Fruit fly (Drosophila melanogaster) whole organism, embryonic: ENCODE data around the gene Cyp303a1.

Experiments
- Atf6 ChIP-seq: fragments of 200-800 bp; sonication (Bioruptor generic); IDR thresholded peaks from 2 replicates; pipeline ENCODE4 v1.3.6; 2022; ENCODE audit warnings: missing biosample characterization, missing genetic modification characterization
- CG10274 ChIP-seq: fragments of 200-800 bp; sonication (Bioruptor generic); optimal IDR thresholded peaks from 3 replicates; lab custom pipeline; 2017; ENCODE audit warnings: missing biosample characterization, mild to moderate bottlenecking, missing genetic modification characterization
- CG10565 ChIP-seq: fragments of 200-800 bp; sonication (Bioruptor generic); optimal IDR thresholded peaks from 3 replicates; lab custom pipeline; 2016; ENCODE audit warnings: missing biosample characterization, mild to moderate bottlenecking, missing genetic modification characterization
- CG14014 ChIP-seq: fragments of 200-800 bp; sonication (Bioruptor generic); IDR thresholded peaks from 2 replicates; pipeline ENCODE4 v1.3.6; 2022; ENCODE audit warnings: missing biosample characterization, missing genetic modification characterization
- CG15479 ChIP-seq: fragments of 200-800 bp; sonication (Bioruptor generic); optimal IDR thresholded peaks from 3 replicates; lab custom pipeline; 2019; ENCODE audit warnings: missing biosample characterization, mild to moderate bottlenecking, missing genetic modification characterization, moderate library complexity
- CG16813 ChIP-seq: fragments of 200-800 bp; sonication (Bioruptor generic); IDR thresholded peaks from 3 replicates; pipeline ENCODE4 v1.3.6; 2022; ENCODE audit warnings: missing biosample characterization, missing genetic modification characterization; ENCODE audit not compliant: partially characterized antibody
- CG17186 ChIP-seq: fragments of 200-800 bp; sonication (Bioruptor generic); optimal IDR thresholded peaks from 3 replicates; lab custom pipeline; 2017; ENCODE audit warnings: missing biosample characterization, missing genetic modification reagents, missing genetic modification characterization
- CG2120 ChIP-seq: fragments of 200-800 bp; sonication (Bioruptor generic); optimal IDR thresholded peaks from 3 replicates; lab custom pipeline; 2016; ENCODE audit warnings: missing biosample characterization, missing genetic modification characterization
- CG2129 ChIP-seq: fragments of 200-800 bp; sonication (Bioruptor generic); IDR thresholded peaks from 2 replicates; pipeline ENCODE4 v1.3.6; 2022; ENCODE audit warnings: missing biosample characterization, missing genetic modification characterization; ENCODE audit not compliant: partially characterized antibody
- CG30403 ChIP-seq: fragments of 200-800 bp; sonication (Bioruptor generic); optimal IDR thresholded peaks from 3 replicates; lab custom pipeline; 2016; ENCODE audit warnings: missing biosample characterization, missing genetic modification characterization
- CG34376 ChIP-seq: fragments of 200-800 bp; sonication (Bioruptor generic); optimal IDR thresholded peaks from 2 replicates; lab custom pipeline; 2018; ENCODE audit warnings: missing biosample characterization, mild to moderate bottlenecking, missing genetic modification characterization
- CG4282 ChIP-seq: fragments of 200-800 bp; sonication (Bioruptor generic); optimal IDR thresholded peaks from 2 replicates; lab custom pipeline; 2016; ENCODE audit warnings: missing biosample characterization, missing genetic modification characterization
- CG8478 ChIP-seq: fragments of >200 bp; optimal IDR thresholded peaks from 2 replicates; lab custom pipeline; 2018
- CG9215 ChIP-seq: fragments of 200-800 bp; sonication (Bioruptor generic); IDR thresholded peaks from 2 replicates; pipeline ENCODE4 v1.3.6; 2022; ENCODE audit warnings: missing biosample characterization, missing genetic modification characterization
- CG9797 ChIP-seq: fragments of 200-800 bp; sonication (Bioruptor generic); optimal IDR thresholded peaks from 3 replicates; lab custom pipeline; 2018; ENCODE audit warnings: missing biosample characterization, mild to moderate bottlenecking, missing genetic modification characterization
- CG9817 ChIP-seq: fragments of 200-800 bp; sonication (Bioruptor generic); optimal IDR thresholded peaks from 2 replicates; lab custom pipeline; 2018; ENCODE audit warnings: missing biosample characterization, mild to moderate bottlenecking, missing genetic modification characterization, moderate library complexity
- Chrac-16 ChIP-seq: fragments of 200-800 bp; sonication (Bioruptor generic); optimal IDR thresholded peaks from 3 replicates; lab custom pipeline; 2016; ENCODE audit warnings: missing biosample characterization, missing genetic modification characterization
- ERR ChIP-seq: fragments of 200-800 bp; sonication (Bioruptor generic); optimal IDR thresholded peaks from 2 replicates; lab custom pipeline; 2016; ENCODE audit warnings: missing biosample characterization, missing genetic modification characterization
- Gug ChIP-seq: fragments of 200-800 bp; sonication (Bioruptor generic); IDR thresholded peaks from 4 replicates; pipeline ENCODE4 v1.3.6; 2022; ENCODE audit warnings: missing biosample characterization, missing genetic modification characterization
- HHEX ChIP-seq: fragments of 200-800 bp; sonication (Bioruptor generic); optimal IDR thresholded peaks from 3 replicates; lab custom pipeline; 2017; ENCODE audit warnings: missing biosample characterization, mild to moderate bottlenecking, missing genetic modification characterization, missing genetic modification reagents
- HmgD ChIP-seq: fragments of 200-800 bp; sonication (Bioruptor generic); optimal IDR thresholded peaks from 3 replicates; lab custom pipeline; 2016; ENCODE audit warnings: missing biosample characterization, missing genetic modification characterization
- Hmx ChIP-seq: fragments of 200-800 bp; sonication (Bioruptor generic); optimal IDR thresholded peaks from 2 replicates; lab custom pipeline; 2016; ENCODE audit warnings: missing biosample characterization, missing genetic modification characterization
- NfI ChIP-seq: fragments of 200-800 bp; sonication (Bioruptor generic); optimal IDR thresholded peaks from 3 replicates; lab custom pipeline; 2018; ENCODE audit warnings: missing biosample characterization, mild to moderate bottlenecking, missing genetic modification characterization, moderate library complexity
- Pdp1 ChIP-seq, 2 experiments: fragments of 200-800 bp; sonication (Bioruptor generic); optimal IDR thresholded peaks; 3 replicates each; lab custom pipeline; 2016; ENCODE audit warnings: missing biosample characterization in 2 of 2, missing genetic modification characterization in 2 of 2, mild to moderate bottlenecking in 1 of 2, moderate library complexity in 1 of 2
- Sry-β ChIP-seq: fragments of 200-800 bp; sonication (Bioruptor generic); optimal IDR thresholded peaks from 2 replicates; lab custom pipeline; 2018; ENCODE audit warnings: missing biosample characterization, mild to moderate bottlenecking, missing genetic modification characterization, moderate library complexity
- ac ChIP-seq: fragments of 200-800 bp; sonication (Bioruptor generic); optimal IDR thresholded peaks from 3 replicates; lab custom pipeline; 2017; ENCODE audit warnings: missing biosample characterization, mild to moderate bottlenecking, missing genetic modification characterization
- aop ChIP-seq: fragments of 200-800 bp; sonication (Bioruptor generic); IDR thresholded peaks from 2 replicates; pipeline ENCODE4 v1.3.6; 2022; ENCODE audit warnings: missing biosample characterization, missing genetic modification characterization
- ara ChIP-seq: fragments of 200-800 bp; sonication (Bioruptor generic); IDR thresholded peaks from 2 replicates; pipeline ENCODE4 v1.3.6; 2022; ENCODE audit warnings: missing biosample characterization, missing genetic modification characterization
- ash1 ChIP-seq: fragments of 200-800 bp; sonication (Bioruptor generic); optimal IDR thresholded peaks from 2 replicates; lab custom pipeline; 2018; ENCODE audit warnings: missing biosample characterization, mild to moderate bottlenecking, missing genetic modification characterization
- ato ChIP-seq: fragments of 200-800 bp; sonication (Bioruptor generic); IDR thresholded peaks from 2 replicates; pipeline ENCODE4 v1.3.6; 2022; ENCODE audit warnings: missing biosample characterization, missing genetic modification characterization; ENCODE audit not compliant: partially characterized antibody
- az2 ChIP-seq: fragments of 200-800 bp; sonication (Bioruptor generic); optimal IDR thresholded peaks from 3 replicates; lab custom pipeline; 2016; ENCODE audit warnings: missing biosample characterization, missing genetic modification characterization
- cg ChIP-seq: fragments of 200-800 bp; sonication (Bioruptor generic); optimal IDR thresholded peaks from 3 replicates; lab custom pipeline; 2019; ENCODE audit warnings: missing biosample characterization, mild to moderate bottlenecking, missing genetic modification characterization, moderate library complexity
- chinmo ChIP-seq: fragments of 200-800 bp; sonication (Bioruptor generic); IDR thresholded peaks from 4 replicates; pipeline ENCODE4 v1.3.6; 2022; ENCODE audit warnings: missing biosample characterization, missing genetic modification characterization; ENCODE audit not compliant: partially characterized antibody
- croc ChIP-seq: fragments of 200-800 bp; sonication (Bioruptor generic); conservative IDR thresholded peaks from 3 replicates; pipeline ENCODE4 v1.3.6; 2022; ENCODE audit warnings: missing biosample characterization, missing genetic modification characterization
- crp ChIP-seq, 2 experiments: fragments of 200-800 bp; sonication (Bioruptor generic); optimal IDR thresholded peaks; 2 replicates in 1 of 2; 3 replicates in 1 of 2; lab custom pipeline; 2017; ENCODE audit warnings: missing biosample characterization in 2 of 2, missing genetic modification characterization in 2 of 2, mild to moderate bottlenecking in 1 of 2, moderate library complexity in 1 of 2
- da ChIP-seq: fragments of 200-800 bp; sonication (Bioruptor generic); optimal IDR thresholded peaks from 2 replicates; lab custom pipeline; 2016; ENCODE audit warnings: missing biosample characterization, missing genetic modification characterization
- dmrt99B ChIP-seq: fragments of 200-800 bp; sonication (Bioruptor generic); optimal IDR thresholded peaks from 2 replicates; lab custom pipeline; 2018; ENCODE audit warnings: missing biosample characterization, mild to moderate bottlenecking, missing genetic modification characterization, moderate library complexity
- emc ChIP-seq: fragments of 200-800 bp; sonication (Bioruptor generic); optimal IDR thresholded peaks from 2 replicates; lab custom pipeline; 2016; ENCODE audit warnings: missing biosample characterization, missing genetic modification characterization
- ems ChIP-seq: fragments of 200-800 bp; sonication (Bioruptor generic); optimal IDR thresholded peaks from 3 replicates; lab custom pipeline; 2016; ENCODE audit warnings: missing biosample characterization, missing genetic modification characterization
- eve ChIP-seq, 2 experiments: fragments of >200 bp; optimal IDR thresholded peaks; 2 replicates each; lab custom pipeline; 2017; ENCODE audit warnings: missing biosample characterization in 2 of 2, missing genetic modification characterization in 2 of 2
- hbn ChIP-seq: fragments of 200-800 bp; sonication (Bioruptor generic); IDR thresholded peaks from 2 replicates; pipeline ENCODE4 v1.3.6; 2022; ENCODE audit warnings: missing biosample characterization, missing genetic modification characterization; ENCODE audit not compliant: partially characterized antibody
- lab ChIP-seq: fragments of 200-800 bp; sonication (Bioruptor generic); optimal IDR thresholded peaks from 3 replicates; lab custom pipeline; 2017; ENCODE audit warnings: missing biosample characterization, missing genetic modification characterization, mild to moderate bottlenecking, moderate library complexity, missing genetic modification reagents
- onecut ChIP-seq: fragments of 200-800 bp; sonication (Bioruptor generic); IDR thresholded peaks from 2 replicates; pipeline ENCODE4 v1.3.6; 2022; ENCODE audit warnings: missing biosample characterization, missing genetic modification characterization
- rib ChIP-seq: fragments of 200-800 bp; sonication (Bioruptor generic); IDR thresholded peaks from 2 replicates; pipeline ENCODE4 v1.3.6; 2022; ENCODE audit warnings: missing biosample characterization, missing genetic modification characterization
- seq ChIP-seq: fragments of 200-800 bp; sonication (Bioruptor generic); IDR thresholded peaks from 2 replicates; pipeline ENCODE4 v1.3.6; 2022; ENCODE audit warnings: missing biosample characterization, missing genetic modification characterization
- shn ChIP-seq: fragments of 200-800 bp; sonication (Bioruptor generic); optimal IDR thresholded peaks from 3 replicates; lab custom pipeline; 2016; ENCODE audit warnings: missing biosample characterization, missing genetic modification characterization
- sna ChIP-seq: fragments of 200-800 bp; sonication (Bioruptor generic); IDR thresholded peaks from 2 replicates; pipeline ENCODE4 v1.3.6; 2022; ENCODE audit warnings: missing biosample characterization, missing genetic modification characterization; ENCODE audit not compliant: partially characterized antibody
- tgo ChIP-seq: fragments of 200-800 bp; sonication (Bioruptor generic); IDR thresholded peaks from 3 replicates; pipeline ENCODE4 v1.3.6; 2022; ENCODE audit warnings: missing biosample characterization, missing genetic modification characterization
- trh ChIP-seq: fragments of 200-800 bp; sonication (Bioruptor generic); optimal IDR thresholded peaks from 2 replicates; lab custom pipeline; 2016; ENCODE audit warnings: missing biosample characterization, missing genetic modification characterization
- zen ChIP-seq: fragments of 200-800 bp; sonication (Bioruptor generic); optimal IDR thresholded peaks from 3 replicates; lab custom pipeline; 2018; ENCODE audit warnings: missing biosample characterization, mild to moderate bottlenecking, missing genetic modification characterization, moderate library complexity

Cyp303a1 gene

dm6 chr2L:16329102-16329520, 35.1 kb downstream of the Cyp303a1 start, which contains the start of gene mRpL4 (continued):
- TF ChIP-seq ems = peak; percentile 68
- no peak for TF ChIP-seq CG10274 (GFP tag; lab: Kevin White, UChicago)
- peak; percentile 49 for TF ChIP-seq Sry-β (GFP tag; lab: Kevin White, UChicago)
- TF ChIP-seq CG9797 = no peak
- no peak for TF ChIP-seq ac (GFP tag; lab: Kevin White, UChicago)
- peak; percentile 55 for TF ChIP-seq CG14014
- TF ChIP-seq crp (GFP tag; optimal IDR thresholded peaks at IDR 0.05; lab: Kevin White, UChicago) = peak in 1 of 2 experiments; percentile 31
- peak; percentile 80 for TF ChIP-seq az2 (GFP tag; lab: Kevin White, UChicago)
- TF ChIP-seq CG30403 (GFP tag; lab: Kevin White, UChicago) = peak; percentile 83
- peak; percentile 88 for TF ChIP-seq CG2120 (GFP tag; lab: Kevin White, UChicago)
- TF ChIP-seq croc (GFP tag; lab: Robert Waterston, UW) = no peak
- TF ChIP-seq onecut (GFP tag; lab: Robert Waterston, UW) = 0 out of 2 replicates have a peak, but pooled peaks have one; percentile 23
- no peak for TF ChIP-seq CG8478 (lab: Kevin White, UChicago)
- no peak for TF ChIP-seq CG10565 (GFP tag; lab: Kevin White, UChicago)
- TF ChIP-seq CG4282 (GFP tag; lab: Kevin White, UChicago) = peak; percentile 82
- TF ChIP-seq seq (GFP tag; lab: Robert Waterston, UW) = no peak
- TF ChIP-seq CG16813 (GFP tag; lab: Robert Waterston, UW) = peak; percentile 99
- TF ChIP-seq Pdp1 (GFP tag; optimal IDR thresholded peaks at IDR 0.05; lab: Kevin White, UChicago) = peak in 1 of 2 experiments; percentile 83
- TF ChIP-seq Chrac-16 = peak; percentile 76
- TF ChIP-seq CG15479 (GFP tag; lab: Kevin White, UChicago) = no peak
- TF ChIP-seq Atf6 (GFP tag; lab: Robert Waterston, UW) = peak; percentile 42; the same call in 1 of the 2 replicates
- peak; percentile 99 for TF ChIP-seq ato (GFP tag; lab: Robert Waterston, UW)
- TF ChIP-seq CG9817 (tag; lab: Kevin White, UChicago) = peak; percentile 54
- TF ChIP-seq cg (GFP tag; lab: Kevin White, UChicago) = no peak
- TF ChIP-seq CG2129 = peak; percentile 91
- TF ChIP-seq CG17186 (GFP tag; lab: Kevin White, UChicago) = peak; percentile 84
- TF ChIP-seq Gug (GFP tag; lab: Robert Waterston, UW) = peak; percentile 84
- TF ChIP-seq CG9215 = peak; percentile 51
- peak; percentile 52; the same call in 1 of the 2 replicates for TF ChIP-seq ara (GFP tag; lab: Robert Waterston, UW)
- peak; percentile 69 for TF ChIP-seq NfI
- TF ChIP-seq chinmo (GFP tag; lab: Robert Waterston, UW) = peak; percentile 98
- TF ChIP-seq ash1 (GFP tag; lab: Kevin White, UChicago) = no peak
- peak; percentile 49 for TF ChIP-seq zen
- peak; percentile 11 for TF ChIP-seq HHEX (GFP tag; lab: Kevin White, UChicago)
- TF ChIP-seq rib (GFP tag; lab: Robert Waterston, UW) = no peak
- TF ChIP-seq CG34376 (GFP tag; lab: Kevin White, UChicago) = no peak
- TF ChIP-seq da (GFP tag; lab: Kevin White, UChicago) = no peak
- peak; percentile 76 for TF ChIP-seq shn (GFP tag; lab: Kevin White, UChicago)
- TF ChIP-seq dmrt99B (tag; lab: Kevin White, UChicago) = no peak
- TF ChIP-seq ERR = peak; percentile 44
- peak; percentile 99 for TF ChIP-seq sna (GFP tag; lab: Robert Waterston, UW)
- TF ChIP-seq aop (GFP tag; lab: Robert Waterston, UW) = no peak
- peak; percentile 27; the same call in 1 of the 3 replicates for TF ChIP-seq tgo (GFP tag; lab: Robert Waterston, UW)
- TF ChIP-seq hbn (GFP tag; lab: Robert Waterston, UW) = peak; percentile 99
- TF ChIP-seq HmgD (GFP tag; lab: Kevin White, UChicago) = peak; percentile 79
- TF ChIP-seq Hmx (GFP tag; lab: Kevin White, UChicago) = no peak
- TF ChIP-seq eve (GFP tag; optimal IDR thresholded peaks at IDR 0.05; lab: Kevin White, UChicago) = peak in 1 of 2 experiments; percentile 61
- TF ChIP-seq emc = no peak
- no peak for TF ChIP-seq lab (GFP tag; lab: Kevin White, UChicago)
- TF ChIP-seq trh (GFP tag; lab: Kevin White, UChicago) = peak; percentile 54
